Fruit fly (Drosophila melanogaster) whole organism, prepupa: ENCODE data around the gene Cpr76Bc.

Experiments used
- Blimp-1 ChIP-seq: fragments of 200-800 bp; sonication (Bioruptor generic); optimal IDR thresholded peaks from 3 replicates; lab custom pipeline; 2017; ENCODE audit warnings: missing biosample characterization, missing genetic modification characterization, mild to moderate bottlenecking, moderate library complexity, missing genetic modification reagents
- CG11902 ChIP-seq: fragments of 200-800 bp; sonication (Bioruptor generic); optimal IDR thresholded peaks from 3 replicates; lab custom pipeline; 2016; ENCODE audit warnings: missing biosample characterization, missing genetic modification characterization
- CG31627 ChIP-seq: fragments of 200-800 bp; sonication (Bioruptor generic); optimal IDR thresholded peaks from 3 replicates; lab custom pipeline; 2016; ENCODE audit warnings: missing biosample characterization, missing genetic modification characterization
- CG3919 ChIP-seq: fragments of 200-800 bp; sonication (Bioruptor generic); optimal IDR thresholded peaks from 3 replicates; lab custom pipeline; 2016; ENCODE audit warnings: missing biosample characterization, missing genetic modification characterization
- CG6276 ChIP-seq: fragments of 200-800 bp; sonication (Bioruptor generic); optimal IDR thresholded peaks from 2 replicates; lab custom pipeline; 2017; ENCODE audit warnings: missing biosample characterization, mild to moderate bottlenecking, missing genetic modification characterization
- achi ChIP-seq: fragments of 200-800 bp; sonication (Bioruptor generic); optimal IDR thresholded peaks from 3 replicates; lab custom pipeline; 2016; ENCODE audit warnings: missing biosample characterization, missing genetic modification characterization
- fd59A ChIP-seq: fragments of 200-800 bp; sonication (Bioruptor generic); optimal IDR thresholded peaks from 2 replicates; lab custom pipeline; 2017; ENCODE audit warnings: missing biosample characterization, mild to moderate bottlenecking, missing genetic modification characterization, missing genetic modification reagents
- net ChIP-seq: fragments of 200-800 bp; sonication (Bioruptor generic); optimal IDR thresholded peaks from 3 replicates; lab custom pipeline; 2016; ENCODE audit warnings: missing biosample characterization, missing genetic modification characterization
- topi ChIP-seq: fragments of 200-800 bp; sonication (Bioruptor generic); optimal IDR thresholded peaks from 3 replicates; lab custom pipeline; 2016; ENCODE audit warnings: missing biosample characterization, missing genetic modification characterization

DNA sequence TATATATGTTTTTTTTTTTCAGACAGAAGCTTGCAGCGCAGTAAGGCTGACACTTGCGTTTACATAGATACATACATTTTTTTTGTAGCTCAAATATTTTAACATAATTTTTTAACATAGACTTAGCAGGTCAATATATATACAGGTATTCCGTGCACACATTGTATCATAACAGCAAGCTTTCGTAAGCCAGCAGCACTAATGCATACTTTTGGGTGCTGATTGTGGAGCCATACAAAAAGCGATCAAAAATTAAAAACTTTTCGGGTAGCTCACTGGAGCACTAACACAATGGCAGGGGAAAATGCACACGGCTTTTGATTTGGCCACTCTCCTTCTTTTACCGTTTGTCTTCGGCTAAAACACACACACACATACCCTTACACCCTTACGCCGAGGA is 37.7 kb upstream of the Cpr76Bc start:
- TF ChIP-seq CG31627 (GFP tag; lab: Kevin White, UChicago): no peak
- TF ChIP-seq CG3919: no peak
- no peak for TF ChIP-seq Blimp-1 (GFP tag; lab: Kevin White, UChicago)
- TF ChIP-seq achi (GFP tag; lab: Kevin White, UChicago): no peak
- TF ChIP-seq CG6276 (GFP tag; lab: Kevin White, UChicago): no peak
- TF ChIP-seq CG11902 (GFP tag; lab: Kevin White, UChicago): no peak
- no peak for TF ChIP-seq topi (GFP tag; lab: Kevin White, UChicago)
- no peak for TF ChIP-seq net (GFP tag; lab: Kevin White, UChicago)
- TF ChIP-seq fd59A (GFP tag; lab: Kevin White, UChicago): no peak
